Worm (Caenorhabditis elegans): ENCODE measurements around the gene M02E1.1.

DNA sequence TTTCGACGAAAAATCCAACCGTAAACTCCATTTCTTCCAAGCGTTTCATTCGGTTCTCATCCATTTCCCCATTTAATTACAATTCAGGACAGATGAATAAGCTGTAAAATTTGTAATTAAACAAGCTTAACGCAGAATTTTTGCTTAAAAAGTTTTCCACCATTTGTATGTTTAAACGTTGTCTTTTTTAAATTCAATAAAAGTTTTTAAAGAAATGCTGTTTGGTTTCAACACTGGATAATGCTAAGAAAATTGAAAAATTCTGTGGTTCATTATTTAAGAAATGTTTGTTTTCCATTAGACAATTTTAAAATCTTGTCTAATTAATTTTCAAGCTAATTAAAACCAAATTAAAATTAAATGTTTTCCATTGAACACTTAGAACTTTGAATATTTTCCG, 54.6 kb downstream of the M02E1.1 start, which contains the start of gene R04A9.3:
- no peak for TF ChIP-seq ztf-23 (GFP tag; IDR thresholded peaks at IDR 0.05)
- TF ChIP-seq cog-1 (tag; optimal IDR thresholded peaks at IDR 0.05), result no peak
- TF ChIP-seq flt-1 (GFP tag; IDR thresholded peaks at IDR 0.05), result no peak
- TF ChIP-seq ref-1 (GFP tag; conservative IDR thresholded peaks at IDR 0.05), result no peak
- TF ChIP-seq ztf-29 (GFP tag; IDR thresholded peaks at IDR 0.05), result no peak
- no peak for TF ChIP-seq klf-2 (GFP tag; conservative IDR thresholded peaks at IDR 0.05)
- TF ChIP-seq T22C8.4 (GFP tag; IDR thresholded peaks at IDR 0.05), result no peak
- TF ChIP-seq tab-1 (GFP tag; IDR thresholded peaks at IDR 0.05), result no peak
